Fruit fly (Drosophila melanogaster): ENCODE results near the gene Tgi.

The Tgi gene

dm6 chr3L:13490689-13491348, 4.2 kb downstream of the Tgi start:
- TF ChIP-seq pan (optimal IDR thresholded peaks at IDR 0.05) (no peak), Hr83 (GFP tag; optimal IDR thresholded peaks at IDR 0.05; ENCODE audit: poor library complexity, severe bottlenecking) (no peak), tai (GFP tag; optimal IDR thresholded peaks at IDR 0.05) (no peak), HLH106 (tag; optimal IDR thresholded peaks at IDR 0.05) (no peak), CrebA (GFP tag; optimal IDR thresholded peaks at IDR 0.05; ENCODE audit: borderline replicate concordance) (no peak), CG9705 (GFP tag; optimal IDR thresholded peaks at IDR 0.05) (no peak), GATAd (GFP tag; optimal IDR thresholded peaks at IDR 0.05) (no peak), rgr (GFP tag; optimal IDR thresholded peaks at IDR 0.05) (no peak), OdsH (GFP tag; optimal IDR thresholded peaks at IDR 0.05) (no peak), Hr78 (GFP tag; optimal IDR thresholded peaks at IDR 0.05) (no peak), CG32264 (GFP tag; optimal IDR thresholded peaks at IDR 0.05) (no peak), Mio (GFP tag; optimal IDR thresholded peaks at IDR 0.05) (no peak), brk (GFP tag; optimal IDR thresholded peaks at IDR 0.05) (no peak), ey (GFP tag; optimal IDR thresholded peaks at IDR 0.05) (no peak), br (GFP tag; optimal IDR thresholded peaks at IDR 0.05) (no peak), N (GFP tag; optimal IDR thresholded peaks at IDR 0.05) (no peak)

dm6 chr3L:13494363-13495015, 7.9 kb downstream of the Tgi start:
- TF ChIP-seq Vsx2 (GFP tag; optimal IDR thresholded peaks at IDR 0.05; ENCODE audit: partially characterized antibody) = no peak
- peak; percentile 14 for TF ChIP-seq fru (GFP tag; optimal IDR thresholded peaks at IDR 0.05)
- TF ChIP-seq sage (GFP tag; optimal IDR thresholded peaks at IDR 0.05) = peak; percentile 23
- TF ChIP-seq Hr78 (GFP tag; optimal IDR thresholded peaks at IDR 0.05) = no peak
- no peak for TF ChIP-seq usp (GFP tag; optimal IDR thresholded peaks at IDR 0.05)
- TF ChIP-seq Dif (GFP tag; optimal IDR thresholded peaks at IDR 0.05; ENCODE audit: partially characterized antibody) = peak; percentile 50
- TF ChIP-seq rgr (GFP tag; optimal IDR thresholded peaks at IDR 0.05) = peak; percentile 43
- TF ChIP-seq ey (GFP tag; optimal IDR thresholded peaks at IDR 0.05) = no peak
- TF ChIP-seq Rel (GFP tag; optimal IDR thresholded peaks at IDR 0.05) = peak; percentile 80
- TF ChIP-seq Rel (tag; optimal IDR thresholded peaks at IDR 0.05) = peak; percentile 96
- TF ChIP-seq tai (GFP tag; optimal IDR thresholded peaks at IDR 0.05) = no peak
- TF ChIP-seq pan (optimal IDR thresholded peaks at IDR 0.05) = no peak
- TF ChIP-seq woc (GFP tag; optimal IDR thresholded peaks at IDR 0.05) = no peak
- no peak for TF ChIP-seq Abd-B (GFP tag; optimal IDR thresholded peaks at IDR 0.05)
- TF ChIP-seq lola (GFP tag; optimal IDR thresholded peaks at IDR 0.05) = no peak
- no peak for TF ChIP-seq sv (GFP tag; optimal IDR thresholded peaks at IDR 0.05)
- no peak for TF ChIP-seq HLH106 (tag; optimal IDR thresholded peaks at IDR 0.05)
- TF ChIP-seq Hnf4 (GFP tag; optimal IDR thresholded peaks at IDR 0.05) = peak; percentile 2
- TF ChIP-seq Hr83 (GFP tag; optimal IDR thresholded peaks at IDR 0.05; ENCODE audit: poor library complexity, severe bottlenecking) = no peak
- TF ChIP-seq dmrt93B (GFP tag; optimal IDR thresholded peaks at IDR 0.05) = no peak
- no peak for TF ChIP-seq N (GFP tag; optimal IDR thresholded peaks at IDR 0.05)
- peak; percentile 80 for TF ChIP-seq psq (GFP tag; optimal IDR thresholded peaks at IDR 0.05)
- peak; percentile 30 for TF ChIP-seq br (GFP tag; optimal IDR thresholded peaks at IDR 0.05)
- TF ChIP-seq jim (GFP tag; optimal IDR thresholded peaks at IDR 0.05) = peak; percentile 92
- TF ChIP-seq Dfd (GFP tag; optimal IDR thresholded peaks at IDR 0.05) = no peak
- TF ChIP-seq Mio (GFP tag; optimal IDR thresholded peaks at IDR 0.05) = no peak
- TF ChIP-seq OdsH (GFP tag; optimal IDR thresholded peaks at IDR 0.05) = no peak
- TF ChIP-seq Jra (GFP tag; optimal IDR thresholded peaks at IDR 0.05) = no peak
- TF ChIP-seq dsf (GFP tag; optimal IDR thresholded peaks at IDR 0.05; ENCODE audit: borderline replicate concordance) = no peak
- TF ChIP-seq CG32264 (GFP tag; optimal IDR thresholded peaks at IDR 0.05) = no peak
- peak; percentile 66 for TF ChIP-seq h (GFP tag; optimal IDR thresholded peaks at IDR 0.05)
- peak; percentile 9 to 64 for TF ChIP-seq foxo (GFP tag; optimal IDR thresholded peaks at IDR 0.05)
- TF ChIP-seq dl (GFP tag; optimal IDR thresholded peaks at IDR 0.05; ENCODE audit: insufficient read depth in 1 of 2, partially characterized antibody in 2 of 2) = peak in 1 of 2 experiments; percentile 15
- no peak for TF ChIP-seq Myc (optimal IDR thresholded peaks at IDR 0.05)
- TF ChIP-seq GATAd (GFP tag; optimal IDR thresholded peaks at IDR 0.05) = no peak
- TF ChIP-seq CG9705 (GFP tag; optimal IDR thresholded peaks at IDR 0.05) = no peak
- TF ChIP-seq brk (GFP tag; optimal IDR thresholded peaks at IDR 0.05) = peak; percentile 28
- TF ChIP-seq CrebA (GFP tag; optimal IDR thresholded peaks at IDR 0.05; ENCODE audit: borderline replicate concordance) = no peak
- TF ChIP-seq Sp1 (GFP tag; optimal IDR thresholded peaks at IDR 0.05) = peak; percentile 63

Measured in whole organism, wandering third instar larva.